Worm (Caenorhabditis elegans) whole organism, midembryonic: ENCODE data around the gene rnh-1.2.

Source experiments
- T22C8.4 ChIP-seq: fragments of 200-800 bp; sonication (Bioruptor generic); IDR thresholded peaks from 2 replicates; pipeline ENCODE4 v1.3.6; 2022; ENCODE audit warnings: missing genetic modification characterization, missing compliant biosample characterization
- cog-1 ChIP-seq: sonication (generic microtip); optimal IDR thresholded peaks from 2 replicates; lab custom pipeline; 2016; ENCODE audit warnings: missing genetic modification characterization, missing compliant biosample characterization
- flt-1 ChIP-seq: fragments of 200-800 bp; sonication (Bioruptor generic); IDR thresholded peaks from 2 replicates; pipeline ENCODE4 v1.3.6; 2022; ENCODE audit warnings: missing genetic modification characterization, missing compliant biosample characterization
- klf-2 ChIP-seq: fragments of 200-800 bp; sonication (Bioruptor generic); conservative IDR thresholded peaks from 2 replicates; pipeline ENCODE4 v1.3.6; 2022; ENCODE audit warnings: missing genetic modification reagents, missing genetic modification characterization, missing compliant biosample characterization
- med-1 ChIP-seq: sonication (generic microtip); optimal IDR thresholded peaks from 2 replicates; lab custom pipeline; 2017; ENCODE audit warnings: missing genetic modification characterization, mild to moderate bottlenecking, missing compliant biosample characterization, antibody characterized with exemption, missing genetic modification reagents; ENCODE audit not compliant: insufficient read depth
- ref-1 ChIP-seq: fragments of 200-800 bp; sonication (Bioruptor generic); conservative IDR thresholded peaks from 2 replicates; pipeline ENCODE4 v1.3.6; 2022; ENCODE audit warnings: missing genetic modification reagents, missing genetic modification characterization, missing compliant biosample characterization
- tab-1 ChIP-seq: fragments of 200-800 bp; sonication (Bioruptor generic); IDR thresholded peaks from 2 replicates; pipeline ENCODE4 v1.3.6; 2022; ENCODE audit warnings: missing genetic modification characterization, missing compliant biosample characterization
- ztf-23 ChIP-seq: fragments of 200-800 bp; sonication (Bioruptor generic); IDR thresholded peaks from 2 replicates; pipeline ENCODE4 v1.3.6; 2022; ENCODE audit warnings: missing genetic modification reagents, missing genetic modification characterization, missing compliant biosample characterization
- ztf-29 ChIP-seq: fragments of 200-800 bp; sonication (Bioruptor generic); IDR thresholded peaks from 2 replicates; pipeline ENCODE4 v1.3.6; 2022; ENCODE audit warnings: missing genetic modification reagents, missing genetic modification characterization, missing compliant biosample characterization

DNA sequence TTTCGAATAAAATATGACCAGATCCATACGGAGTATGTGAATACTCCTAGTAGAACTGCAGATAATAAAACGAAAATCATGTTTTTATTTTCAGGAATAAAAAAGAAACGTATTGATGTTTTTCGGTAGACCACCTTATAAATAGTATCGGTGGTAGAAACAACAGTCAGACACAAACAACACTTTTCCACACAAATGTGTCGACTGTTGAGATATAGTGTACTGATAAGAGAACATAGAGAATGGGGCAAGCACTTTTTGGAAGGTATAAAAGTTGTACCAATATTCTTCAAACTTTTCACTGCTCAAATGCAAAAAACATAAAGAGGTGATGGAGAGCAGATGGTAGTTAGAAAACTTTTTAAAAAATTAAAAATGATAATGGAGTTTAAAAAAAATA is 39.2 kb downstream of the rnh-1.2 start, which contains the start of gene cyp-13A6:
- TF ChIP-seq ref-1 (GFP tag; lab: Robert Waterston, UW) (no peak), tab-1 (GFP tag; lab: Robert Waterston, UW) (no peak), ztf-23 (GFP tag; lab: Robert Waterston, UW) (no peak), flt-1 (no peak), klf-2 (GFP tag; lab: Robert Waterston, UW) (no peak), T22C8.4 (GFP tag; lab: Robert Waterston, UW) (no peak), ztf-29 (GFP tag; lab: Robert Waterston, UW) (no peak), cog-1 (tag; lab: Kevin White, UChicago) (no peak), med-1 (no peak)
